Fruit fly (Drosophila melanogaster) whole organism, embryonic: ENCODE results near the gene ND-PDSW.

Experiments
- Aef1 ChIP-seq: fragments of 200-800 bp; sonication (Bioruptor generic); IDR thresholded peaks from 3 replicates; pipeline ENCODE4 v1.3.6; 2022; ENCODE audit warnings: missing biosample characterization, missing genetic modification characterization
- CG10462 ChIP-seq: fragments of 200-800 bp; sonication (Bioruptor generic); optimal IDR thresholded peaks from 2 replicates; lab custom pipeline; 2016; ENCODE audit warnings: missing biosample characterization, missing genetic modification characterization
- CG11247 ChIP-seq: fragments of 200-800 bp; sonication (Bioruptor generic); IDR thresholded peaks from 2 replicates; pipeline ENCODE4 v1.3.6; 2022; ENCODE audit warnings: missing biosample characterization, missing genetic modification characterization
- CG11695 ChIP-seq: fragments of 200-800 bp; sonication (Bioruptor generic); IDR thresholded peaks from 3 replicates; pipeline ENCODE4 v1.3.6; 2022; ENCODE audit warnings: missing biosample characterization, missing genetic modification characterization
- CG13287 ChIP-seq: fragments of 200-800 bp; sonication (Bioruptor generic); IDR thresholded peaks from 2 replicates; pipeline ENCODE4 v1.3.6; 2022; ENCODE audit warnings: missing biosample characterization, missing genetic modification characterization; ENCODE audit not compliant: partially characterized antibody
- CG15011 ChIP-seq: fragments of 200-800 bp; sonication (Bioruptor generic); optimal IDR thresholded peaks from 3 replicates; lab custom pipeline; 2018; ENCODE audit warnings: missing biosample characterization, mild to moderate bottlenecking, missing genetic modification characterization
- CG1647 ChIP-seq: fragments of 200-800 bp; sonication (Bioruptor generic); optimal IDR thresholded peaks from 3 replicates; lab custom pipeline; 2016; ENCODE audit warnings: missing biosample characterization, missing genetic modification characterization
- CG17829 ChIP-seq: fragments of 200-800 bp; optimal IDR thresholded peaks from 2 replicates; lab custom pipeline; 2019; ENCODE audit warnings: missing biosample characterization, mild to moderate bottlenecking, missing genetic modification characterization, moderate library complexity
- CG18599 ChIP-seq: fragments of 200-800 bp; sonication (Bioruptor generic); optimal IDR thresholded peaks from 3 replicates; lab custom pipeline; 2017; ENCODE audit warnings: missing biosample characterization, missing genetic modification characterization, mild to moderate bottlenecking, moderate library complexity, missing genetic modification reagents
- CG2199 ChIP-seq: fragments of 200-800 bp; sonication (Bioruptor generic); IDR thresholded peaks from 3 replicates; pipeline ENCODE4 v1.3.6; 2022; ENCODE audit warnings: missing biosample characterization, missing genetic modification characterization
- CG2875 ChIP-seq: fragments of 200-800 bp; sonication (Bioruptor generic); optimal IDR thresholded peaks from 2 replicates; lab custom pipeline; 2017; ENCODE audit warnings: missing biosample characterization, mild to moderate bottlenecking, missing genetic modification characterization, missing genetic modification reagents
- CG30020 ChIP-seq: fragments of 200-800 bp; optimal IDR thresholded peaks from 2 replicates; lab custom pipeline; 2019; ENCODE audit warnings: missing biosample characterization, mild to moderate bottlenecking, missing genetic modification characterization, moderate library complexity
- CG31224 ChIP-seq: fragments of 200-800 bp; sonication (Bioruptor generic); IDR thresholded peaks from 2 replicates; pipeline ENCODE4 v1.3.6; 2022; ENCODE audit warnings: missing biosample characterization, missing genetic modification characterization
- CG4707 ChIP-seq: fragments of 200-800 bp; sonication (Bioruptor generic); optimal IDR thresholded peaks from 2 replicates; lab custom pipeline; 2018; ENCODE audit warnings: missing biosample characterization, mild to moderate bottlenecking, missing genetic modification characterization, moderate library complexity
- CG8388 ChIP-seq: fragments of 200-800 bp; sonication (Bioruptor generic); optimal IDR thresholded peaks from 2 replicates; lab custom pipeline; 2019; ENCODE audit warnings: missing biosample characterization, mild to moderate bottlenecking, missing genetic modification characterization, moderate library complexity
- Dfd ChIP-seq, 2 experiments: fragments of >200 bp; optimal IDR thresholded peaks; 2 replicates each; lab custom pipeline; 2017; ENCODE audit warnings: missing biosample characterization in 2 of 2, missing genetic modification characterization in 2 of 2
- Dip3 ChIP-seq: fragments of 200-800 bp; sonication (Bioruptor generic); optimal IDR thresholded peaks from 3 replicates; lab custom pipeline; 2016; ENCODE audit warnings: missing biosample characterization, missing genetic modification characterization
- ERR ChIP-seq: fragments of 200-800 bp; sonication (Bioruptor generic); optimal IDR thresholded peaks from 2 replicates; lab custom pipeline; 2016; ENCODE audit warnings: missing biosample characterization, missing genetic modification characterization
- Gsc ChIP-seq: fragments of 200-800 bp; sonication (Bioruptor generic); IDR thresholded peaks from 2 replicates; pipeline ENCODE4 v1.3.6; 2022; ENCODE audit warnings: missing biosample characterization, missing genetic modification characterization
- Hey ChIP-seq: fragments of 200-800 bp; sonication (Bioruptor generic); optimal IDR thresholded peaks from 3 replicates; lab custom pipeline; 2018; ENCODE audit warnings: missing biosample characterization, mild to moderate bottlenecking, missing genetic modification characterization
- MTF-1 ChIP-seq: fragments of 200-800 bp; sonication (Bioruptor generic); optimal IDR thresholded peaks from 2 replicates; lab custom pipeline; 2018; ENCODE audit warnings: missing biosample characterization, mild to moderate bottlenecking, missing genetic modification characterization, borderline replicate concordance
- Max ChIP-seq: fragments of 200-800 bp; sonication (Bioruptor generic); optimal IDR thresholded peaks from 2 replicates; lab custom pipeline; 2016; ENCODE audit warnings: missing biosample characterization, mild to moderate bottlenecking, missing genetic modification characterization
- Mrtf ChIP-seq: fragments of 200-800 bp; sonication (Bioruptor generic); IDR thresholded peaks from 3 replicates; pipeline ENCODE4 v1.3.6; 2022; ENCODE audit warnings: missing biosample characterization, missing genetic modification characterization
- NfI ChIP-seq: fragments of 200-800 bp; sonication (Bioruptor generic); optimal IDR thresholded peaks from 3 replicates; lab custom pipeline; 2018; ENCODE audit warnings: missing biosample characterization, mild to moderate bottlenecking, missing genetic modification characterization, moderate library complexity
- PHDP ChIP-seq: fragments of 200-800 bp; sonication (Bioruptor generic); optimal IDR thresholded peaks from 3 replicates; lab custom pipeline; 2018; ENCODE audit warnings: missing biosample characterization, mild to moderate bottlenecking, missing genetic modification characterization, moderate library complexity
- Sin3A ChIP-seq: fragments of >200 bp; optimal IDR thresholded peaks from 2 replicates; lab custom pipeline; 2018
- Six4 ChIP-seq: fragments of 200-800 bp; sonication (Bioruptor generic); optimal IDR thresholded peaks from 2 replicates; lab custom pipeline; 2016; ENCODE audit warnings: missing biosample characterization, missing genetic modification characterization
- Ssrp ChIP-seq: fragments of 200-800 bp; sonication (Bioruptor generic); optimal IDR thresholded peaks from 2 replicates; lab custom pipeline; 2018; ENCODE audit warnings: missing biosample characterization, mild to moderate bottlenecking, missing genetic modification characterization, moderate library complexity
- TFAM ChIP-seq: fragments of 200-800 bp; sonication (Bioruptor generic); optimal IDR thresholded peaks from 2 replicates; lab custom pipeline; 2017; ENCODE audit warnings: missing biosample characterization, missing genetic modification characterization, inconsistent platforms
- ato ChIP-seq: fragments of 200-800 bp; sonication (Bioruptor generic); IDR thresholded peaks from 2 replicates; pipeline ENCODE4 v1.3.6; 2022; ENCODE audit warnings: missing biosample characterization, missing genetic modification characterization; ENCODE audit not compliant: partially characterized antibody
- bigmax ChIP-seq: fragments of 200-800 bp; sonication (Bioruptor generic); optimal IDR thresholded peaks from 2 replicates; lab custom pipeline; 2018; ENCODE audit warnings: missing biosample characterization, mild to moderate bottlenecking, missing genetic modification characterization
- cato ChIP-seq: fragments of 200-800 bp; sonication (Bioruptor generic); optimal IDR thresholded peaks from 2 replicates; lab custom pipeline; 2016; ENCODE audit warnings: missing biosample characterization, missing genetic modification characterization, borderline replicate concordance
- cwo ChIP-seq: fragments of 200-800 bp; sonication (Bioruptor generic); optimal IDR thresholded peaks from 3 replicates; lab custom pipeline; 2017; ENCODE audit warnings: missing biosample characterization, missing genetic modification characterization, mild to moderate bottlenecking, moderate library complexity, missing genetic modification reagents
- dan ChIP-seq: fragments of 200-800 bp; sonication (Bioruptor generic); IDR thresholded peaks from 2 replicates; pipeline ENCODE4 v1.3.6; 2022; ENCODE audit warnings: missing biosample characterization, missing genetic modification characterization
- dysf ChIP-seq: fragments of 200-800 bp; sonication (Bioruptor generic); IDR thresholded peaks from 3 replicates; pipeline ENCODE4 v1.3.6; 2022; ENCODE audit warnings: missing biosample characterization, missing genetic modification characterization
- emc ChIP-seq: fragments of 200-800 bp; sonication (Bioruptor generic); optimal IDR thresholded peaks from 2 replicates; lab custom pipeline; 2016; ENCODE audit warnings: missing biosample characterization, missing genetic modification characterization
- eve ChIP-seq, 2 experiments: fragments of >200 bp; optimal IDR thresholded peaks; 2 replicates each; lab custom pipeline; 2017; ENCODE audit warnings: missing biosample characterization in 2 of 2, missing genetic modification characterization in 2 of 2
- gcm2 ChIP-seq: fragments of 200-800 bp; sonication (Bioruptor generic); optimal IDR thresholded peaks from 2 replicates; lab custom pipeline; 2016; ENCODE audit warnings: missing biosample characterization, missing genetic modification characterization
- gsb-n ChIP-seq: fragments of 200-800 bp; sonication (Bioruptor generic); optimal IDR thresholded peaks from 3 replicates; lab custom pipeline; 2018; ENCODE audit warnings: missing biosample characterization, mild to moderate bottlenecking, missing genetic modification characterization
- hb ChIP-seq: fragments of 200-800 bp; sonication (Bioruptor generic); IDR thresholded peaks from 3 replicates; pipeline ENCODE4 v1.3.6; 2022; ENCODE audit warnings: missing biosample characterization, missing genetic modification characterization; ENCODE audit not compliant: partially characterized antibody
- her ChIP-seq: fragments of 200-800 bp; sonication (Bioruptor generic); optimal IDR thresholded peaks from 2 replicates; lab custom pipeline; 2016; ENCODE audit warnings: missing biosample characterization, missing genetic modification characterization
- lilli ChIP-seq: fragments of 200-800 bp; sonication (Bioruptor generic); optimal IDR thresholded peaks from 3 replicates; lab custom pipeline; 2016; ENCODE audit warnings: missing biosample characterization, missing genetic modification characterization
- nau ChIP-seq: fragments of 200-800 bp; sonication (Bioruptor generic); optimal IDR thresholded peaks from 3 replicates; lab custom pipeline; 2017; ENCODE audit warnings: missing biosample characterization, mild to moderate bottlenecking, missing genetic modification characterization, missing genetic modification reagents
- nmo ChIP-seq: fragments of 200-800 bp; sonication (Bioruptor generic); optimal IDR thresholded peaks from 2 replicates; lab custom pipeline; 2018; ENCODE audit warnings: missing biosample characterization, mild to moderate bottlenecking, missing genetic modification characterization, moderate library complexity
- onecut ChIP-seq: fragments of 200-800 bp; sonication (Bioruptor generic); IDR thresholded peaks from 2 replicates; pipeline ENCODE4 v1.3.6; 2022; ENCODE audit warnings: missing biosample characterization, missing genetic modification characterization
- slp2 ChIP-seq: fragments of 200-800 bp; sonication (Bioruptor generic); optimal IDR thresholded peaks from 2 replicates; lab custom pipeline; 2016; ENCODE audit warnings: missing biosample characterization, missing genetic modification characterization
- tna ChIP-seq: fragments of 200-800 bp; sonication (Bioruptor generic); IDR thresholded peaks from 2 replicates; pipeline ENCODE4 v1.3.6; 2022; ENCODE audit warnings: missing biosample characterization, missing genetic modification characterization; ENCODE audit not compliant: partially characterized antibody
- trem ChIP-seq: fragments of 200-800 bp; optimal IDR thresholded peaks from 3 replicates; lab custom pipeline; 2019; ENCODE audit warnings: missing biosample characterization, mild to moderate bottlenecking, missing genetic modification characterization, moderate library complexity
- ttk ChIP-seq: fragments of 200-800 bp; sonication (Bioruptor generic); IDR thresholded peaks from 2 replicates; pipeline ENCODE4 v2.1.2; 2022; ENCODE audit warnings: missing biosample characterization, missing genetic modification characterization
- tx ChIP-seq: fragments of 200-800 bp; sonication (Bioruptor generic); optimal IDR thresholded peaks from 2 replicates; lab custom pipeline; 2016; ENCODE audit warnings: missing biosample characterization, missing genetic modification characterization
- wor ChIP-seq: fragments of 200-800 bp; sonication (Bioruptor generic); IDR thresholded peaks from 2 replicates; pipeline ENCODE4 v1.3.6; 2022; ENCODE audit warnings: missing biosample characterization, missing genetic modification characterization

The ND-PDSW gene

dm6 chr2L:3435086-3435485 lies 30.9 kb upstream of the ND-PDSW start (continued):
- TF ChIP-seq CG2199 (GFP tag; lab: Robert Waterston, UW) (no peak), emc (GFP tag; lab: Kevin White, UChicago) (no peak), ttk (GFP tag; lab: Robert Waterston, UW) (peak; percentile 62), Aef1 (GFP tag; lab: Robert Waterston, UW) (peak; percentile 28; the same call in 1 of the 3 replicates), dysf (GFP tag; lab: Robert Waterston, UW) (peak; percentile 59; the same call in 2 of the 3 replicates), bigmax (GFP tag; lab: Kevin White, UChicago) (no peak), ERR (GFP tag; lab: Kevin White, UChicago) (no peak), TFAM (GFP tag; lab: Kevin White, UChicago) (no peak), CG17829 (tag; lab: Kevin White, UChicago) (peak; percentile 38), cato (GFP tag; lab: Kevin White, UChicago) (no peak), MTF-1 (GFP tag; lab: Kevin White, UChicago) (no peak), cwo (GFP tag; lab: Kevin White, UChicago) (no peak), CG30020 (tag; lab: Kevin White, UChicago) (no peak), lilli (GFP tag; lab: Kevin White, UChicago) (no peak), onecut (peak; percentile 59), Six4 (GFP tag; lab: Kevin White, UChicago) (no peak), tna (no peak), CG31224 (GFP tag; lab: Robert Waterston, UW) (0 out of 2 replicates have a peak, but pooled peaks have one; percentile 24), nau (GFP tag; lab: Kevin White, UChicago) (no peak), CG13287 (GFP tag; lab: Robert Waterston, UW) (no peak), trem (tag; lab: Kevin White, UChicago) (peak; percentile 7), NfI (peak; percentile 31), CG18599 (peak; percentile 48), CG4707 (GFP tag; lab: Kevin White, UChicago) (no peak), eve (GFP tag; optimal IDR thresholded peaks at IDR 0.05; lab: Kevin White, UChicago) (no peak), CG11247 (GFP tag; lab: Robert Waterston, UW) (no peak), hb (no peak), nmo (peak; percentile 48), CG8388 (GFP tag; lab: Kevin White, UChicago) (peak; percentile 17), tx (no peak), Sin3A (lab: Kevin White, UChicago) (no peak), dan (GFP tag; lab: Robert Waterston, UW) (peak; percentile 9; the same call in 1 of the 2 replicates), Ssrp (no peak), ato (GFP tag; lab: Robert Waterston, UW) (no peak), Dfd (GFP tag; optimal IDR thresholded peaks at IDR 0.05; lab: Kevin White, UChicago) (no peak), Hey (tag; lab: Kevin White, UChicago) (no peak), gcm2 (GFP tag; lab: Kevin White, UChicago) (no peak), wor (GFP tag; lab: Robert Waterston, UW) (peak; percentile 45), Dip3 (no peak), her (GFP tag; lab: Kevin White, UChicago) (no peak), Max (GFP tag; lab: Kevin White, UChicago) (no peak), CG15011 (GFP tag; lab: Kevin White, UChicago) (no peak), CG1647 (no peak), Gsc (GFP tag; lab: Robert Waterston, UW) (0 out of 2 replicates have a peak, but pooled peaks have one; percentile 31), gsb-n (tag; lab: Kevin White, UChicago) (no peak), CG10462 (no peak), Mrtf (GFP tag; lab: Robert Waterston, UW) (peak; percentile 42; the same call in 1 of the 3 replicates), CG2875 (GFP tag; lab: Kevin White, UChicago) (peak; percentile 20), slp2 (GFP tag; lab: Kevin White, UChicago) (no peak), PHDP (tag; lab: Kevin White, UChicago) (peak; percentile 12), CG11695 (GFP tag; lab: Robert Waterston, UW) (no peak)
